Worm (Caenorhabditis elegans): ENCODE measurements around the gene daf-2.

daf-2 gene

ce11 chrIII:2948310-2948961, 92.2 kb downstream of the daf-2 start (continued):
- TF ChIP-seq pbrm-1 (GFP tag; IDR thresholded peaks at IDR 0.05) (no peak), C17E4.6 (GFP tag; IDR thresholded peaks at IDR 0.05) (no peak), F49E8.2 (tag; optimal IDR thresholded peaks at IDR 0.05; ENCODE audit: insufficient read depth) (no peak), let-607 (tag; optimal IDR thresholded peaks at IDR 0.05) (peak in 1 of 2 experiments; percentile 26), sdz-38 (tag; optimal IDR thresholded peaks at IDR 0.05) (no peak), hlh-12 (tag; optimal IDR thresholded peaks at IDR 0.05) (no peak), lag-1 (GFP tag; IDR thresholded peaks at IDR 0.05) (no peak), pha-4 (tag; optimal IDR thresholded peaks at IDR 0.05) (no peak), egl-44 (GFP tag; IDR thresholded peaks at IDR 0.05) (no peak), ZK185.1 (tag; optimal IDR thresholded peaks at IDR 0.05; ENCODE audit: poor library complexity, severe bottlenecking) (no peak), B0336.3 (GFP tag; IDR thresholded peaks at IDR 0.05) (no peak), tbp1 (GFP tag; optimal IDR thresholded peaks at IDR 0.05) (peak; percentile 20), nhr-90 (tag; optimal IDR thresholded peaks at IDR 0.05) (peak; percentile 3), nhr-120 (GFP tag; IDR thresholded peaks at IDR 0.05) (no peak), hsf-1 (GFP tag; IDR thresholded peaks at IDR 0.05) (no peak)

DNA sequence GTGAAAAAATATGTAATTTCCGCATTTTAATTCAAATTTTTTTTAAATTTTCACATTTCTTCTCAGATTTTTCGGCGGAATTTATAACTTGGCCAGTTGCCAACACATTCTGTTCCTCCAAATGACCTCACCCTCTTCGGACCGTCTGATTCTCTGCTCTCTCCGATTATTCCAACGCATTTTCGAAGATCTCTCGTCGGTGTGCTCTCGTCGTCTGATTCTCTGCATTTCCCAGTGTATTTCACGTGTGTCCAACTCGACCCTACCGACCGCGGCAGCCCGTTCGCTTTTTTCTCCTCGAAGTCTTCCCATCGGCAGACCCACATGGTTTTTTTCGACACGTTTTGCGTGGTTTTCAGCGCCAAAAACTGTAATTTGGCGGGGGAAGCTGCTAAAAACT, 93.4 kb downstream of the daf-2 start:
- TF ChIP-seq lsy-27 (tag; optimal IDR thresholded peaks at IDR 0.05; ENCODE audit: borderline replicate concordance, insufficient read depth) (no peak), F39B2.1 (GFP tag; IDR thresholded peaks at IDR 0.05) (no peak), Y95B8A.8 (GFP tag; IDR thresholded peaks at IDR 0.05) (no peak), nfya-1 (tag; optimal IDR thresholded peaks at IDR 0.05; ENCODE audit: borderline replicate concordance, insufficient read depth) (no peak), sea-2 (GFP tag; IDR thresholded peaks at IDR 0.05) (no peak), B0019.2 (GFP tag; conservative IDR thresholded peaks at IDR 0.05) (no peak), lin-54 (GFP tag; optimal IDR thresholded peaks at IDR 0.05) (no peak), egl-18 (GFP tag; IDR thresholded peaks at IDR 0.05) (no peak), akir-1 (GFP tag; optimal IDR thresholded peaks at IDR 0.05) (no peak), nhr-179 (tag; optimal IDR thresholded peaks at IDR 0.05) (no peak), chd-7 (tag; optimal IDR thresholded peaks at IDR 0.05) (no peak), sdz-38 (tag; optimal IDR thresholded peaks at IDR 0.05) (no peak), C06A6.2 (GFP tag; conservative IDR thresholded peaks at IDR 0.05) (no peak), F23B12.7 (tag; optimal IDR thresholded peaks at IDR 0.05; ENCODE audit: insufficient read depth) (no peak), rpc-1 (optimal IDR thresholded peaks at IDR 0.05) (no peak), rpc-1 (tag; optimal IDR thresholded peaks at IDR 0.05) (no peak), ceh-91 (GFP tag; IDR thresholded peaks at IDR 0.05) (no peak), tlf-1 (GFP tag; optimal IDR thresholded peaks at IDR 0.05) (no peak), fkh-3 (tag; optimal IDR thresholded peaks at IDR 0.05) (no peak), dox-1 (GFP tag; IDR thresholded peaks at IDR 0.05) (no peak), madf-6 (GFP tag; IDR thresholded peaks at IDR 0.05) (0 out of 2 replicates have a peak, but pooled peaks have one; percentile 18), Y67H2A.10 (GFP tag; conservative IDR thresholded peaks at IDR 0.05) (no peak), repo-1 (tag; optimal IDR thresholded peaks at IDR 0.05) (no peak), cebp-1 (GFP tag; IDR thresholded peaks at IDR 0.05) (no peak), cebp-1 (tag; optimal IDR thresholded peaks at IDR 0.05) (peak; percentile 37), lin-35 (GFP tag; optimal IDR thresholded peaks at IDR 0.05) (no peak), lir-1 (GFP tag; conservative IDR thresholded peaks at IDR 0.05) (no peak), ceh-58 (GFP tag; IDR thresholded peaks at IDR 0.05) (no peak), mes-4 (tag; optimal IDR thresholded peaks at IDR 0.05) (no peak), mxl-1 (tag; optimal IDR thresholded peaks at IDR 0.05) (no peak), mel-28 (tag; optimal IDR thresholded peaks at IDR 0.05; ENCODE audit: borderline replicate concordance) (no peak), B0336.3 (GFP tag; IDR thresholded peaks at IDR 0.05) (no peak), ztf-6 (GFP tag; IDR thresholded peaks at IDR 0.05) (no peak), madf-10 (tag; optimal IDR thresholded peaks at IDR 0.05) (no peak), him-1 (tag; optimal IDR thresholded peaks at IDR 0.05) (no peak)
